Worm (Caenorhabditis elegans) whole organism, L4 larva: ENCODE measurements around the gene Y60A3A.19.

Experiments
- T26A8.4 ChIP-seq: fragments of 200-800 bp; sonication (Bioruptor generic); IDR thresholded peaks from 2 replicates; pipeline ENCODE4 v1.3.6; 2022; ENCODE audit warnings: missing genetic modification characterization, missing compliant biosample characterization
- Y5F2A.4 ChIP-seq: fragments of 200-800 bp; sonication (Bioruptor generic); optimal IDR thresholded peaks from 2 replicates; lab custom pipeline; 2018; ENCODE audit warnings: mild to moderate bottlenecking, missing genetic modification characterization, missing compliant biosample characterization
- ZK337.2 ChIP-seq: fragments of 200-800 bp; sonication (Bioruptor generic); IDR thresholded peaks from 2 replicates; pipeline ENCODE4 v1.3.6; 2022; ENCODE audit warnings: missing genetic modification reagents, missing genetic modification characterization, missing compliant biosample characterization
- ZK546.5 ChIP-seq, 2 experiments: sonication (generic microtip); optimal IDR thresholded peaks; 2 replicates each; lab custom pipeline; 2017; ENCODE audit warnings: missing biosample characterization in 2 of 2, missing genetic modification characterization in 2 of 2
- aha-1 ChIP-seq: fragments of 150-350 bp; peaks from one replicate; lab custom pipeline; 2014; ENCODE audit warnings: missing biosample characterization, missing genetic modification characterization
- aly-2 ChIP-seq: sonication (generic microtip); optimal IDR thresholded peaks from 2 replicates; lab custom pipeline; 2018; ENCODE audit warnings: missing biosample characterization, missing genetic modification characterization
- attf-4 ChIP-seq: sonication (generic microtip); optimal IDR thresholded peaks from 3 replicates; lab custom pipeline; 2017; ENCODE audit warnings: missing biosample characterization, missing genetic modification characterization
- ceh-62 ChIP-seq: sonication (generic microtip); optimal IDR thresholded peaks from 2 replicates; lab custom pipeline; 2017; ENCODE audit warnings: missing biosample characterization, missing genetic modification characterization
- cey-2 ChIP-seq: sonication (generic microtip); optimal IDR thresholded peaks from 3 replicates; lab custom pipeline; 2017; ENCODE audit warnings: missing genetic modification characterization, mild to moderate bottlenecking, missing compliant biosample characterization, antibody characterized with exemption, borderline replicate concordance; ENCODE audit not compliant: insufficient read depth
- ctbp-1 ChIP-seq: fragments of 200-800 bp; sonication (Bioruptor generic); IDR thresholded peaks from 2 replicates; pipeline ENCODE4 v1.3.6; 2022; ENCODE audit warnings: missing genetic modification reagents, missing genetic modification characterization, missing compliant biosample characterization
- daf-8 ChIP-seq: fragments of 200-800 bp; sonication (Bioruptor generic); IDR thresholded peaks from 2 replicates; pipeline ENCODE4 v1.3.6; 2022; ENCODE audit warnings: missing genetic modification characterization, missing compliant biosample characterization
- dpl-1 ChIP-seq: fragments of 150-350 bp; optimal IDR thresholded peaks from 2 replicates; lab custom pipeline; 2014; ENCODE audit warnings: missing biosample characterization, missing genetic modification reagents, missing genetic modification characterization
- fkh-10 ChIP-seq: fragments of 150-350 bp; optimal IDR thresholded peaks from 2 replicates; lab custom pipeline; 2014; ENCODE audit warnings: missing biosample characterization, missing genetic modification reagents, missing genetic modification characterization
- hlh-11 ChIP-seq: fragments of 200-800 bp; sonication (Bioruptor generic); optimal IDR thresholded peaks from 2 replicates; lab custom pipeline; 2018; ENCODE audit warnings: mild to moderate bottlenecking, missing genetic modification characterization, missing compliant biosample characterization
- lin-15B ChIP-seq: fragments of 150-350 bp; sonication (generic microtip); optimal IDR thresholded peaks from 3 replicates; lab custom pipeline; 2014; ENCODE audit warnings: missing biosample characterization, missing genetic modification characterization
- lin-39 ChIP-seq: fragments of 150-350 bp; optimal IDR thresholded peaks from 2 replicates; lab custom pipeline; 2014; ENCODE audit warnings: missing biosample characterization, missing genetic modification reagents, missing genetic modification characterization
- lsy-2 ChIP-seq, 2 experiments: fragments of 150-350 bp in 1 of 2; sonication (generic microtip) in 1 of 2; optimal IDR thresholded peaks; 2 replicates each; lab custom pipeline; 2014 to 2017; ENCODE audit warnings: missing biosample characterization in 2 of 2, missing genetic modification characterization in 2 of 2
- madf-9 ChIP-seq: fragments of 200-800 bp; sonication (Bioruptor generic); conservative IDR thresholded peaks from 2 replicates; pipeline ENCODE4 v1.3.6; 2022; ENCODE audit warnings: missing genetic modification reagents, missing genetic modification characterization, missing compliant biosample characterization
- mdl-1 ChIP-seq, 2 experiments: fragments of 150-350 bp in 1 of 2; sonication (generic microtip) in 1 of 2; optimal IDR thresholded peaks; 2 replicates each; lab custom pipeline; 2014 to 2017; ENCODE audit warnings: missing biosample characterization in 2 of 2, missing genetic modification characterization in 2 of 2
- mdt-29 ChIP-seq: fragments of 200-800 bp; sonication (Bioruptor generic); IDR thresholded peaks from 2 replicates; pipeline ENCODE4 v1.3.6; 2022; ENCODE audit warnings: missing genetic modification reagents, missing genetic modification characterization, missing compliant biosample characterization
- mes-2 ChIP-seq: sonication (generic microtip); optimal IDR thresholded peaks from 2 replicates; lab custom pipeline; 2016; ENCODE audit warnings: missing genotype, mild to moderate bottlenecking, missing genetic modification characterization, missing compliant biosample characterization; ENCODE audit not compliant: poor library complexity, severe bottlenecking
- mxl-3 ChIP-seq: fragments of 200-800 bp; sonication (Bioruptor generic); optimal IDR thresholded peaks from 2 replicates; lab custom pipeline; 2018; ENCODE audit warnings: mild to moderate bottlenecking, missing genetic modification characterization, missing compliant biosample characterization
- nhr-11 ChIP-seq: fragments of 150-350 bp; optimal IDR thresholded peaks from 2 replicates; lab custom pipeline; 2014; ENCODE audit warnings: missing biosample characterization, missing genetic modification characterization
- nhr-111 ChIP-seq: fragments of 200-800 bp; sonication (Bioruptor generic); optimal IDR thresholded peaks from 2 replicates; lab custom pipeline; 2018; ENCODE audit warnings: mild to moderate bottlenecking, missing genetic modification characterization, missing compliant biosample characterization
- rbr-2 ChIP-seq: sonication (generic microtip); optimal IDR thresholded peaks from 2 replicates; lab custom pipeline; 2016; ENCODE audit warnings: missing genotype, missing genetic modification characterization, missing compliant biosample characterization
- saeg-2 ChIP-seq: fragments of 200-800 bp; sonication (Bioruptor generic); IDR thresholded peaks from 2 replicates; pipeline ENCODE4 v1.3.6; 2022; ENCODE audit warnings: missing genetic modification reagents, missing genetic modification characterization, missing compliant biosample characterization
- spr-1 ChIP-seq: sonication (generic microtip); optimal IDR thresholded peaks from 2 replicates; lab custom pipeline; 2016; ENCODE audit warnings: mild to moderate bottlenecking, missing genetic modification characterization, missing compliant biosample characterization
- unc-130 ChIP-seq: sonication (generic microtip); optimal IDR thresholded peaks from 2 replicates; lab custom pipeline; 2016; ENCODE audit warnings: missing genetic modification reagents, missing genetic modification characterization, missing compliant biosample characterization
- zag-1 ChIP-seq: fragments of 150-350 bp; optimal IDR thresholded peaks from 2 replicates; lab custom pipeline; 2014; ENCODE audit warnings: missing biosample characterization, missing genetic modification characterization
- zfp-2 ChIP-seq: sonication (generic microtip); optimal IDR thresholded peaks from 2 replicates; lab custom pipeline; 2016; ENCODE audit warnings: mild to moderate bottlenecking, missing genetic modification characterization, missing compliant biosample characterization

Y60A3A.19 gene

DNA sequence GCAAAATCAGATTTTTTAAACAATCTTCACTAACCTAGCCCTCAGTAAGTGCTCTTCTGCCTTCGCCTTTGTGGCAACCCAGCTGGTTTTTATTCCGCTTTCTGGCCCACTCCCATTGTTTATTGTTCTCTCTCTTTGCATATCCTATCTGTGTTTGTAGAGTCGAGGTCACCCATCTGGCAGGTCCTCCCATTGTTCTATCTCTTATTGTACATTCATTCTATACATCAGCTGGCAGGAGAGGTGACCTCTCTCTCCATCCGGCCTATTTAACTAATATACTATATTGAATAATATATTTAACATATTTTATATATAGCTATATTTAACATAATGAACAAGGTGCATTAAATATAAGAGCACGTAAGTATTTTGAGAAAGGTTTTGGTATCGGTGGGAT is 45.6 kb downstream of the Y60A3A.19 start:
- no peak for TF ChIP-seq aly-2 (tag; lab: Kevin White, UChicago)
- TF ChIP-seq spr-1 (tag; lab: Kevin White, UChicago), result no peak
- no peak for TF ChIP-seq madf-9 (GFP tag; lab: Robert Waterston, UW)
- TF ChIP-seq lin-39 (tag; lab: Kevin White, UChicago), result no peak
- no peak for TF ChIP-seq fkh-10 (GFP tag; lab: Kevin White, UChicago)
- no peak for TF ChIP-seq hlh-11
- TF ChIP-seq rbr-2 (tag; lab: Kevin White, UChicago), result no peak
- no peak for TF ChIP-seq zag-1 (tag; lab: Kevin White, UChicago)
- TF ChIP-seq T26A8.4 (GFP tag; lab: Robert Waterston, UW), result no peak
- TF ChIP-seq dpl-1 (GFP tag; lab: Kevin White, UChicago), result no peak
- no peak for TF ChIP-seq mdt-29 (GFP tag; lab: Robert Waterston, UW)
- TF ChIP-seq ZK337.2, result no peak
- TF ChIP-seq nhr-111 (GFP tag; lab: Kevin White, UChicago), result no peak
- no peak for TF ChIP-seq unc-130 (GFP tag; lab: Kevin White, UChicago)
- TF ChIP-seq lsy-2 (tag; optimal IDR thresholded peaks at IDR 0.05; lab: Kevin White, UChicago), result no peak
- TF ChIP-seq mdl-1 (tag; optimal IDR thresholded peaks at IDR 0.05; lab: Kevin White, UChicago), result no peak
- TF ChIP-seq ZK546.5 (tag; optimal IDR thresholded peaks at IDR 0.05; lab: Kevin White, UChicago), result no peak
- TF ChIP-seq ceh-62 (tag; lab: Kevin White, UChicago), result no peak
- TF ChIP-seq zfp-2, result no peak
- no peak for TF ChIP-seq cey-2 (tag; lab: Kevin White, UChicago)

DNA sequence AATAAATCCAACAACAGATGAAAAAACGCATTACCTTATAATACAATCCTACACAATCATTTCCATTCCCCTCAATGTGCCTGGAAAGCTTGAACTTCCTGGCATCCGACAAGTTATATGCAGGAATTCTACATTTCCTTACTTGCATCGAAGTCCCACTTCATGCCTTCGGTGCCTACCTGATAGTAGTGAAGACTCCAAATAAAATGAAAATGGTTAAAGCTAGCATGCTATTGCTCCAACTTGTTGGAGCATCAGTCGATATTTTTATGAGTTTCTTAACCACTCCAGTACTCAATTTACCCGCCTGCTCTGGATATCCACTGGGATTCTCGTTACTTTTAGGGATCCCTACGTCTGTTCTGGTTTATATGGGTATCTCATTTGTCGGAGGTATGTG is 49.3 kb downstream of the Y60A3A.19 start, which contains the start of gene srh-171:
srh-171 (plus strand) TSS at position 75 of the 400 bp plus-strand sequence.
- TF ChIP-seq Y5F2A.4 (GFP tag; lab: Kevin White, UChicago), result no peak
- TF ChIP-seq attf-4, result no peak
- TF ChIP-seq mxl-3 (GFP tag; lab: Kevin White, UChicago), result no peak
- no peak for TF ChIP-seq daf-8 (GFP tag; lab: Robert Waterston, UW)
- no peak for TF ChIP-seq hlh-11
- TF ChIP-seq nhr-11 (tag; lab: Kevin White, UChicago), result no peak
- no peak for TF ChIP-seq mes-2 (tag; lab: Kevin White, UChicago)
- no peak for TF ChIP-seq zag-1 (tag; lab: Kevin White, UChicago)
- TF ChIP-seq lsy-2 (tag; optimal IDR thresholded peaks at IDR 0.05; lab: Kevin White, UChicago), result no peak
- no peak for TF ChIP-seq saeg-2 (GFP tag; lab: Robert Waterston, UW)
- TF ChIP-seq lin-15B (tag; lab: Kevin White, UChicago), result no peak
- TF ChIP-seq ctbp-1 (GFP tag; lab: Robert Waterston, UW), result no peak
- TF ChIP-seq aha-1, result no peak
